Fruit fly (Drosophila melanogaster): ENCODE results near the gene CG7872.

Gene CG7872

DNA sequence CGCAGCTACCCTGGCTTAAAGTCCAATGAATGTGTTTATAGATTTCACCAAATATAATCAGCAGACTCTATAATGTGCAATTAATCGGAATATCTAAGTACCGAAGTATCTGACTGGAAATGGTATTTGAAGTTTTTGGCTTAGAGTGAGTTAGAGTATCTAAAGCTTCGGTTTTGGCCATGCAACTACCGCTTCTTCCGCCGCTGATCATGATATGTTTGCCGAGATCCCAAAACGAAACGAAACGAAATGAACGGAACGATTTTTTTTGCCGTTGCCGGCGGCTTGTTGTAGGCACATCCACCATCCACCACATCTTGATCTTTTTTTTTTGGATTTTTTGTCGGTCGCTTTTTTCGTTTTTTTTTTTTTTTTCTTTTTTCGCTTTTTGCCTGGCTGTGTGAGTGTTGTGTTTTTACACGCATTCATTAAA lies 45.0 kb downstream of the CG7872 start (continued):
- TF ChIP-seq abd-A (tag; optimal IDR thresholded peaks at IDR 0.05) (no peak), Ada2b (GFP tag; IDR thresholded peaks at IDR 0.05) (peak; percentile 91), CG14050 (GFP tag; IDR thresholded peaks at IDR 0.05) (peak; percentile 79), sqz (GFP tag; optimal IDR thresholded peaks at IDR 0.05) (peak; percentile 82), ato (GFP tag; IDR thresholded peaks at IDR 0.05; ENCODE audit: partially characterized antibody) (no peak), nom (GFP tag; optimal IDR thresholded peaks at IDR 0.05) (peak; percentile 84), lbe (GFP tag; optimal IDR thresholded peaks at IDR 0.05) (peak; percentile 70), CG12104 (GFP tag; optimal IDR thresholded peaks at IDR 0.05) (peak; percentile 22), CG13775 (GFP tag; optimal IDR thresholded peaks at IDR 0.05) (peak; percentile 48), Atf-2 (GFP tag; optimal IDR thresholded peaks at IDR 0.05) (peak; percentile 42), ase (GFP tag; IDR thresholded peaks at IDR 0.05) (peak; percentile 78), CG4617 (GFP tag; optimal IDR thresholded peaks at IDR 0.05; ENCODE audit: borderline replicate concordance) (peak; percentile 13), CG30431 (GFP tag; optimal IDR thresholded peaks at IDR 0.05) (no peak), Hr3 (GFP tag; optimal IDR thresholded peaks at IDR 0.05) (peak; percentile 63), CG10209 (GFP tag; optimal IDR thresholded peaks at IDR 0.05) (peak; percentile 60), tgo (GFP tag; IDR thresholded peaks at IDR 0.05) (peak; percentile 87), CG1647 (GFP tag; optimal IDR thresholded peaks at IDR 0.05) (peak; percentile 14), nau (GFP tag; optimal IDR thresholded peaks at IDR 0.05) (peak; percentile 45), chif (GFP tag; optimal IDR thresholded peaks at IDR 0.05) (peak; percentile 53 to 56), ac (GFP tag; optimal IDR thresholded peaks at IDR 0.05) (no peak), CG12219 (GFP tag; optimal IDR thresholded peaks at IDR 0.05) (peak; percentile 75), gt (GFP tag; IDR thresholded peaks at IDR 0.05) (0 out of 2 replicates have a peak, but pooled peaks have one; percentile 15), NC2β (GFP tag; optimal IDR thresholded peaks at IDR 0.05) (no peak), CG8478 (optimal IDR thresholded peaks at IDR 0.05) (no peak), gfzf (GFP tag; optimal IDR thresholded peaks at IDR 0.05) (no peak), CG3726 (GFP tag; IDR thresholded peaks at IDR 0.05) (peak; percentile 79), br (optimal IDR thresholded peaks at IDR 0.05) (no peak), twi (tag; optimal IDR thresholded peaks at IDR 0.05) (no peak), pros (GFP tag; optimal IDR thresholded peaks at IDR 0.05) (no peak), bowl (GFP tag; IDR thresholded peaks at IDR 0.05) (peak; percentile 55; the same call in 1 of the 2 replicates), stwl (tag; optimal IDR thresholded peaks at IDR 0.05) (no peak), eyg (GFP tag; optimal IDR thresholded peaks at IDR 0.05) (peak; percentile 56), D19B (GFP tag; optimal IDR thresholded peaks at IDR 0.05) (peak; percentile 40), CG11560 (tag; IDR thresholded peaks at IDR 0.05) (peak; percentile 71), inv (GFP tag; IDR thresholded peaks at IDR 0.05; ENCODE audit: partially characterized antibody) (no peak), stc (GFP tag; IDR thresholded peaks at IDR 0.05) (peak; percentile 85), sug (tag; optimal IDR thresholded peaks at IDR 0.05) (peak; percentile 58), slbo (GFP tag; IDR thresholded peaks at IDR 0.05) (peak; percentile 93), cg (GFP tag; optimal IDR thresholded peaks at IDR 0.05) (no peak), esg (GFP tag; conservative IDR thresholded peaks at IDR 0.05) (peak; percentile 82), jigr1 (GFP tag; IDR thresholded peaks at IDR 0.05) (peak; percentile 75; the same call in 2 of the 3 replicates), grn (GFP tag; optimal IDR thresholded peaks at IDR 0.05) (peak; percentile 58), Pdp1 (GFP tag; optimal IDR thresholded peaks at IDR 0.05) (peak; percentile 73 to 88), E2f2 (GFP tag; IDR thresholded peaks at IDR 0.05) (peak; percentile 57), Dll (GFP tag; IDR thresholded peaks at IDR 0.05; ENCODE audit: partially characterized antibody) (no peak), fd3F (GFP tag; optimal IDR thresholded peaks at IDR 0.05) (peak; percentile 68), sisA (GFP tag; IDR thresholded peaks at IDR 0.05) (peak; percentile 90), CG2202 (tag; optimal IDR thresholded peaks at IDR 0.05) (no peak), NFAT (GFP tag; IDR thresholded peaks at IDR 0.05) (peak; percentile 84), Lim3 (GFP tag; IDR thresholded peaks at IDR 0.05) (0 out of 2 replicates have a peak, but pooled peaks have one; percentile 45), Gsc (GFP tag; IDR thresholded peaks at IDR 0.05) (peak; percentile 42; the same call in 1 of the 2 replicates), ssp (GFP tag; IDR thresholded peaks at IDR 0.05) (peak; percentile 70)

Data from whole organism, embryonic.